Fruit fly (Drosophila melanogaster): ENCODE measurements around the gene CG1812.

CG1812 gene

DNA sequence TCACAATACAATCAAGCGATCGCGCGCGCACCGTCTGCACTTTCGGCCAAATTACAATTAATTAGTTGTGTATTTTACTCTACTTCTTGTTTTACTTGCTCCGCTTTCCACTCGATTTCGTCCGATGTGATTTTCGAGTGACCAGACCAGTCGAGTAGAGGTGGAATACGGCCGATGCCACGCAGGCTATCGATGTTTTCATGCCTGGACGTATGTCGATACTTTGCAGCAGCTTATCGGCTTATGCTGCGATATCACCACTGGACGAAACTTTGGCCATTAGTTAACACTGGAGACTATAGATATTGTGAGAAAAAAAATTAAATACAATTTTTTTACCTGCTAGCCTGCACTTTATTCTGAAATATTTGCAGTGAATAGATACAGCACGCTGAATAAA lies 804 bp upstream of the CG1812 start, which contains the start of gene RhoGAP19D (continued):
- no peak for TF ChIP-seq Mes4 (GFP tag; optimal IDR thresholded peaks at IDR 0.05)
- TF ChIP-seq D19A (tag; optimal IDR thresholded peaks at IDR 0.05): no peak
- peak; percentile 54 for TF ChIP-seq Mad (GFP tag; optimal IDR thresholded peaks at IDR 0.05)
- TF ChIP-seq CkIIα-i1 (GFP tag; IDR thresholded peaks at IDR 0.05): no peak
- no peak for TF ChIP-seq hkb (optimal IDR thresholded peaks at IDR 0.05)
- no peak for TF ChIP-seq hkb (GFP tag; IDR thresholded peaks at IDR 0.05)
- peak; percentile 44 for TF ChIP-seq Hr3 (GFP tag; optimal IDR thresholded peaks at IDR 0.05)
- TF ChIP-seq Ssrp (tag; optimal IDR thresholded peaks at IDR 0.05): no peak
- TF ChIP-seq CG3163 (GFP tag; optimal IDR thresholded peaks at IDR 0.05): peak; percentile 38
- TF ChIP-seq danr (GFP tag; IDR thresholded peaks at IDR 0.05): no peak
- peak; percentile 84 for TF ChIP-seq NFAT (GFP tag; IDR thresholded peaks at IDR 0.05)
- peak in 1 of 2 experiments; percentile 69 for TF ChIP-seq Hr51 (GFP tag; optimal IDR thresholded peaks at IDR 0.05)
- TF ChIP-seq grau (tag; optimal IDR thresholded peaks at IDR 0.05): peak; percentile 47
- peak; percentile 94 for TF ChIP-seq CG13287 (GFP tag; IDR thresholded peaks at IDR 0.05; ENCODE audit: partially characterized antibody)
- peak; percentile 47 for TF ChIP-seq CG1602 (GFP tag; optimal IDR thresholded peaks at IDR 0.05)
- TF ChIP-seq sens (GFP tag): peak; percentile 90
- TF ChIP-seq da (GFP tag; optimal IDR thresholded peaks at IDR 0.05): no peak
- TF ChIP-seq Hmr (GFP tag; optimal IDR thresholded peaks at IDR 0.05): peak; percentile 81
- peak; percentile 69 to 73 for TF ChIP-seq dpn (GFP tag; optimal IDR thresholded peaks at IDR 0.05)
- peak; percentile 78 for TF ChIP-seq vvl (GFP tag; IDR thresholded peaks at IDR 0.05)
- no peak for TF ChIP-seq Atf6 (GFP tag; IDR thresholded peaks at IDR 0.05)
- no peak for TF ChIP-seq CG17385 (GFP tag; optimal IDR thresholded peaks at IDR 0.05)
- TF ChIP-seq Bgb (GFP tag; IDR thresholded peaks at IDR 0.05; ENCODE audit: partially characterized antibody): peak; percentile 98
- no peak for TF ChIP-seq D (optimal IDR thresholded peaks at IDR 0.05)
- TF ChIP-seq D (GFP tag; optimal IDR thresholded peaks at IDR 0.05): no peak
- TF ChIP-seq kay (GFP tag; optimal IDR thresholded peaks at IDR 0.05): peak; percentile 40
- TF ChIP-seq Dfd (GFP tag; optimal IDR thresholded peaks at IDR 0.05): no peak
- TF ChIP-seq cg (GFP tag; optimal IDR thresholded peaks at IDR 0.05): no peak
- no peak for TF ChIP-seq CG6765 (GFP tag; optimal IDR thresholded peaks at IDR 0.05)
- peak; percentile 93 for TF ChIP-seq tna (GFP tag; IDR thresholded peaks at IDR 0.05; ENCODE audit: partially characterized antibody)
- no peak for TF ChIP-seq CG32767 (GFP tag; IDR thresholded peaks at IDR 0.05)
- TF ChIP-seq gem (tag; optimal IDR thresholded peaks at IDR 0.05): peak; percentile 0
- TF ChIP-seq slbo (GFP tag; IDR thresholded peaks at IDR 0.05): peak; percentile 89
- TF ChIP-seq zen2 (GFP tag; IDR thresholded peaks at IDR 0.05; ENCODE audit: partially characterized antibody): peak; percentile 93
- TF ChIP-seq CG7745 (tag; optimal IDR thresholded peaks at IDR 0.05): no peak
- TF ChIP-seq CG14050 (GFP tag; IDR thresholded peaks at IDR 0.05): no peak
- TF ChIP-seq salm (tag; optimal IDR thresholded peaks at IDR 0.05): no peak
- TF ChIP-seq fru (optimal IDR thresholded peaks at IDR 0.05): no peak
- TF ChIP-seq onecut (GFP tag; IDR thresholded peaks at IDR 0.05): 0 out of 2 replicates have a peak, but pooled peaks have one; percentile 16
- TF ChIP-seq ase (GFP tag; IDR thresholded peaks at IDR 0.05): no peak
- TF ChIP-seq grn (GFP tag; optimal IDR thresholded peaks at IDR 0.05): no peak
- TF ChIP-seq Gsc (GFP tag; IDR thresholded peaks at IDR 0.05): no peak
- TF ChIP-seq aop (GFP tag; IDR thresholded peaks at IDR 0.05): no peak
- TF ChIP-seq abd-A (tag; optimal IDR thresholded peaks at IDR 0.05): no peak
- no peak for TF ChIP-seq croc (GFP tag; conservative IDR thresholded peaks at IDR 0.05)
- TF ChIP-seq CG1024 (GFP tag; IDR thresholded peaks at IDR 0.05): no peak
- TF ChIP-seq Nf-YA (GFP tag; IDR thresholded peaks at IDR 0.05): no peak
- peak; percentile 82 for TF ChIP-seq CG12659 (GFP tag; optimal IDR thresholded peaks at IDR 0.05)
- TF ChIP-seq chn (GFP tag; optimal IDR thresholded peaks at IDR 0.05): peak; percentile 68
- TF ChIP-seq usp (GFP tag; optimal IDR thresholded peaks at IDR 0.05): no peak
- peak; percentile 80 for TF ChIP-seq mam (GFP tag; optimal IDR thresholded peaks at IDR 0.05)
- TF ChIP-seq cwo (GFP tag; optimal IDR thresholded peaks at IDR 0.05): no peak
- TF ChIP-seq CG13123 (GFP tag; optimal IDR thresholded peaks at IDR 0.05): no peak
